Worm (Caenorhabditis elegans) whole organism, L3 larva: ENCODE results near the gene phf-30.

Experiments
- daf-12 ChIP-seq: fragments of 150-350 bp; optimal IDR thresholded peaks from 2 replicates; lab custom pipeline; 2014; ENCODE audit warnings: missing biosample characterization, missing genetic modification reagents, missing genetic modification characterization
- elt-1 ChIP-seq: fragments of 150-350 bp; optimal IDR thresholded peaks from 2 replicates; lab custom pipeline; 2014; ENCODE audit warnings: missing biosample characterization, missing genetic modification characterization
- lin-39 ChIP-seq: fragments of 150-350 bp; optimal IDR thresholded peaks from 2 replicates; lab custom pipeline; 2018; ENCODE audit warnings: missing biosample characterization, missing genetic modification reagents, missing genetic modification characterization
- mdl-1 ChIP-seq: fragments of 150-350 bp; optimal IDR thresholded peaks from 2 replicates; lab custom pipeline; 2014; ENCODE audit warnings: missing biosample characterization, missing genetic modification characterization
- nhr-76 ChIP-seq: fragments of 150-350 bp; sonication (generic microtip); optimal IDR thresholded peaks from 5 replicates; lab custom pipeline; 2014; ENCODE audit warnings: missing biosample characterization, missing genetic modification characterization
- pha-4 ChIP-seq: fragments of 150-350 bp; optimal IDR thresholded peaks from 2 replicates; lab custom pipeline; 2014; ENCODE audit warnings: missing biosample characterization, missing genetic modification reagents, missing genetic modification characterization
- unc-39 ChIP-seq: sonication (generic microtip); optimal IDR thresholded peaks from 4 replicates; lab custom pipeline; 2017; ENCODE audit warnings: missing biosample characterization, missing genetic modification characterization

DNA sequence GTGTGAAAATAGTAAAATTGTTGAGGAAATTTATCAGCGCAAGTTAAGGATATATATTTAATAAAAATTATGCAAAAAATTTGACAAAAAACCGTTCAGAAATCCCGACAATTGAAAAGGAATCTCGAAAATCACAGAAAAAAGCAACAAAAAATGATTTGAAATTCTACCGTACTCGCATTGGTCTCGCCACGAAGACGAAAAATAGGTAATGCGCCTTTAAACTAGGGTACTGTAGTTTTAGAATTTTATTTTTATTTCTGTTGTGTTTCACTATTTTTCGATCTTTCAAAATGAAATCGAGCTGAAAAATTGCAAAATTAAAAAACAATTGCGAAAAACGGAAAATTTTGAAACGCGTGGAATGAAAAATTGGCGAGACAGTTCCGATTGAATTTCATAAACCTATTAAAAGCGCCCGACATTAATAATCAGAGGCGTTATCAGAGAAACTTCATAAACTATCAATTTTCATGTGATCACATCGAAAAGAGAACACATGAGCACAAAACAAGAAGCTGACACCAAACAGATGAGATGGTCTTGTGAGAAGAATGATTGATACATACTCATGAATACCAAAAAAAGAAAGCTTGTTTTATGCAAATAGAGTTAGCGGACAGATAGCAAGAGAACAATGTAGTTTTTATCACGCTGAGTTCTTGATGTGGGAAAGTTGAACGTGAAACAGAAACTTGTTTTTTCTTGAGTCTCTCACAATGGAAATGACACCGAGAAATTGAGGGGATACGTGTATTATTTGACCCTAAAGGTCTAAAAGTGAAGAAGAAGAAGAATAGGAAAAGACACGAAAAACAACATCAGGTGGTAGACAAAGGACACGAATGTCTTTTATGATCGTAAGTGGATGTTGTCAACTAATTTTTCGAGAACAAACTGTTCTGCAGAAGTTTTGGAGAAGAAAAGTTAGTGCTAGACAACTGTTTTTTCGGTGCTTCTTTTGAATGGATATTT is 43.7 kb upstream of the phf-30 start:
- TF ChIP-seq mdl-1 (no peak), pha-4 (peak; percentile 73), unc-39 (no peak), elt-1 (tag; lab: Kevin White, UChicago) (no peak), lin-39 (tag; lab: Kevin White, UChicago) (no peak), nhr-76 (tag; lab: Kevin White, UChicago) (no peak), daf-12 (tag; lab: Kevin White, UChicago) (no peak)
